Worm (Caenorhabditis elegans) whole organism, early embryonic: ENCODE measurements around the gene uaf-1.
"Not testable (repeated sequence)": the region's sequence is repeated elsewhere in the genome, so short reads cannot be mapped to it uniquely, and the experiment has no call there.

Source experiments
- B0310.2 ChIP-seq: sonication (generic microtip); optimal IDR thresholded peaks from 2 replicates; lab custom pipeline; 2016; ENCODE audit warnings: mild to moderate bottlenecking, missing genetic modification characterization, missing compliant biosample characterization
- F13C5.2 ChIP-seq: sonication (generic microtip); optimal IDR thresholded peaks from 2 replicates; lab custom pipeline; 2017; ENCODE audit warnings: mild to moderate bottlenecking, missing genetic modification characterization, inconsistent platforms, missing compliant biosample characterization
- aly-1 ChIP-seq: sonication (generic microtip); optimal IDR thresholded peaks from 2 replicates; lab custom pipeline; 2016; ENCODE audit warnings: missing genetic modification characterization, missing compliant biosample characterization
- ama-1 ChIP-seq: fragments of 150-350 bp; optimal IDR thresholded peaks from 2 replicates; lab custom pipeline; 2014
- ceh-13 ChIP-seq: fragments of 200-800 bp; sonication (Bioruptor generic); optimal IDR thresholded peaks from 2 replicates; lab custom pipeline; 2018; ENCODE audit warnings: mild to moderate bottlenecking, missing genetic modification characterization, missing compliant biosample characterization
- ceh-36 ChIP-seq: sonication (generic microtip); optimal IDR thresholded peaks from 2 replicates; lab custom pipeline; 2016; ENCODE audit warnings: missing genetic modification characterization, inconsistent platforms, missing compliant biosample characterization
- ets-7 ChIP-seq: sonication (generic microtip); optimal IDR thresholded peaks from 2 replicates; lab custom pipeline; 2016; ENCODE audit warnings: missing genotype, missing genetic modification characterization, missing compliant biosample characterization
- flt-1 ChIP-seq: fragments of 200-800 bp; sonication (Bioruptor generic); IDR thresholded peaks from 2 replicates; pipeline ENCODE4 v1.3.6; 2022; ENCODE audit warnings: missing genetic modification characterization, missing compliant biosample characterization
- hmbx-1 ChIP-seq: sonication (generic microtip); optimal IDR thresholded peaks from 2 replicates; lab custom pipeline; 2016; ENCODE audit warnings: mild to moderate bottlenecking, missing genetic modification characterization, missing compliant biosample characterization
- hmg-4 ChIP-seq: fragments of 200-800 bp; sonication (Bioruptor generic); optimal IDR thresholded peaks from 2 replicates; lab custom pipeline; 2018; ENCODE audit warnings: mild to moderate bottlenecking, missing genetic modification characterization, missing compliant biosample characterization
- hnd-1 ChIP-seq: sonication (generic microtip); optimal IDR thresholded peaks from 2 replicates; lab custom pipeline; 2016; ENCODE audit warnings: missing genetic modification characterization, missing compliant biosample characterization
- pes-1 ChIP-seq: fragments of 200-800 bp; sonication (Bioruptor generic); IDR thresholded peaks from 2 replicates; pipeline ENCODE4 v1.3.6; 2022; ENCODE audit warnings: missing genetic modification reagents, missing genetic modification characterization, missing compliant biosample characterization
- scrt-1 ChIP-seq: fragments of 200-800 bp; sonication (Bioruptor generic); IDR thresholded peaks from 2 replicates; pipeline ENCODE4 v1.3.6; 2022; ENCODE audit warnings: missing genetic modification characterization, missing compliant biosample characterization
- sea-1 ChIP-seq: fragments of 200-800 bp; sonication (Bioruptor generic); conservative IDR thresholded peaks from 2 replicates; pipeline ENCODE4 v1.3.6; 2022; ENCODE audit warnings: missing genetic modification characterization, missing compliant biosample characterization
- tbx-11 ChIP-seq: fragments of 200-800 bp; sonication (Bioruptor generic); IDR thresholded peaks from 2 replicates; pipeline ENCODE4 v1.3.6; 2022; ENCODE audit warnings: missing genetic modification characterization, missing compliant biosample characterization
- tbx-37 ChIP-seq: fragments of 200-800 bp; sonication (Bioruptor generic); conservative IDR thresholded peaks from 2 replicates; pipeline ENCODE4 v1.3.6; 2022; ENCODE audit warnings: missing genetic modification reagents, missing genetic modification characterization, missing compliant biosample characterization
- tra-4 ChIP-seq: sonication (generic microtip); optimal IDR thresholded peaks from 2 replicates; lab custom pipeline; 2017; ENCODE audit warnings: missing genetic modification characterization, missing compliant biosample characterization

Gene uaf-1

DNA sequence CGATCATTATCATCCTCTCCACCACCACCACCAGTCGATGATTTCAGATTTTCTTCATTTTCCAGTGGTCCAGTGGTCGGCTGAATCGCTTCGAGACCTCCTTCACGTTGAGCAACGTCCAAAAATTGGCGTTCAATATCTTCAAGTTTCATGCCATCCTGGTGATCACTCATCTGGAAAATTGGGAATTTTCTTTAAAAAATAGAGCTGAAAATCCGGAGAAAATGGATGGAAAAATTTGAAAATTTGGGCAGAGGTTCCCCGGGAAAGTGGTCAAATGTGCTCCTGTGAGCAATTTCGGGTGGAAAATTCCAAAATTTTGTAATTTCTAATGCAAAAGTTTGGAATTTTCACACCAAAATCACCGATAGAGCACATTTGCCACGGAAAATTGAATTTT lies at the start of gene uaf-1:
uaf-1 (minus strand) TSS at position 173 of the 400 bp plus-strand sequence.
- not testable (repeated sequence) for TF ChIP-seq tbx-11; ets-7 (tag; lab: Kevin White, UChicago); tra-4 (tag; lab: Kevin White, UChicago)

DNA sequence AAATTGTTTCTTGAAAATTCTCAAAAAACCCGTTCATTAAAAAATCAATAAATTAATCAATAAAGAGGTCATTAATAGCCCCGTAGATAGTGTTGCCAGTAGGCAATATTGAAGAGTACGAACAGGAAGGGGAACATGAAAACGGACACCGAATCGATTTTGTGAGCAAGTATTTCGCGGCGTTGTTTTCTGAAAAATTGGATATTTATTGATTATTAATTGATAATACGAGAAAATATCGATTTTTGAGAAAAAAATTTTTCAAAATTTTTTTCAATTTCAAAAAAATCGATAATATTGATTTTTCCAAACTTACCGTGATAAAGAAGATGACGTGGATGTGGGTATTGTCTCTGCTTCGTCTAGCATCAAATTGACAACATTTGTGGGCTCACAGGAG lies 49.1 kb upstream of the uaf-1 start:
- TF ChIP-seq F13C5.2 (tag; lab: Kevin White, UChicago) (no peak), ets-7 (tag; lab: Kevin White, UChicago) (no peak), ceh-36 (tag; lab: Kevin White, UChicago) (no peak), sea-1 (GFP tag; lab: Robert Waterston, UW) (no peak), B0310.2 (tag; lab: Kevin White, UChicago) (no peak), scrt-1 (GFP tag; lab: Robert Waterston, UW) (no peak), ceh-13 (no peak), flt-1 (no peak), hnd-1 (tag; lab: Kevin White, UChicago) (no peak), hmbx-1 (tag; lab: Kevin White, UChicago) (no peak), tra-4 (tag; lab: Kevin White, UChicago) (no peak), aly-1 (tag; lab: Kevin White, UChicago) (no peak)

DNA sequence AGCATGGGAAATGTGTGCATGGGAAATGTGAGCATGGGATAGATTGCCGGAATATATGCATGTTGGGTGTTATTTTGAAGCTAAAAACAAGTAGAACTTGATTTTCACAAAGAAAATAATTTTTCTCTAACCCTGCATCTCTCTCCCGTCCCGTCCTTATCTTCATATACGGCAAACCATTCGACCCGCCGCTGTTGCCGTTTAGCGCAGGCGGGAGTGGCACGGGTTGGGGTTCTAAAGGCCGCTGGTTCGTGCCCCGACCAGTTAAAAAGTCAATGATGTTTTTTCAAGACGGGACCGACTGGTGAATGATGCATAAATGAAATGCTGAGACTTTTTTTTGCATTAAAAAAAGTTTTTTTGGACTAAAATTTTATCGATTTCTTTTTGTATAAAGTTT lies 45.9 kb upstream of the uaf-1 start:
- TF ChIP-seq hmg-4 (GFP tag; lab: Kevin White, UChicago): peak; percentile 84
- peak; percentile 28 for TF ChIP-seq hnd-1 (tag; lab: Kevin White, UChicago)
- TF ChIP-seq tra-4 (tag; lab: Kevin White, UChicago): no peak
- TF ChIP-seq ama-1 (lab: Kevin White, UChicago): no peak
- peak; percentile 79 for TF ChIP-seq tbx-11
- TF ChIP-seq tbx-37 (GFP tag; lab: Robert Waterston, UW): peak; percentile 57
- TF ChIP-seq aly-1 (tag; lab: Kevin White, UChicago): peak; percentile 28
- TF ChIP-seq sea-1 (GFP tag; lab: Robert Waterston, UW): 0 out of 2 replicates have a peak, but pooled peaks have one; percentile 60
- peak; percentile 80 for TF ChIP-seq pes-1
- peak; percentile 18 for TF ChIP-seq hmbx-1 (tag; lab: Kevin White, UChicago)
- TF ChIP-seq ets-7 (tag; lab: Kevin White, UChicago): peak; percentile 44
- peak; percentile 69 for TF ChIP-seq flt-1
- TF ChIP-seq F13C5.2 (tag; lab: Kevin White, UChicago): peak; percentile 64
- peak; percentile 67 for TF ChIP-seq ceh-36 (tag; lab: Kevin White, UChicago)
- TF ChIP-seq scrt-1 (GFP tag; lab: Robert Waterston, UW): peak; percentile 83
- peak; percentile 51 for TF ChIP-seq B0310.2 (tag; lab: Kevin White, UChicago)
- peak; percentile 25 for TF ChIP-seq ceh-13

DNA sequence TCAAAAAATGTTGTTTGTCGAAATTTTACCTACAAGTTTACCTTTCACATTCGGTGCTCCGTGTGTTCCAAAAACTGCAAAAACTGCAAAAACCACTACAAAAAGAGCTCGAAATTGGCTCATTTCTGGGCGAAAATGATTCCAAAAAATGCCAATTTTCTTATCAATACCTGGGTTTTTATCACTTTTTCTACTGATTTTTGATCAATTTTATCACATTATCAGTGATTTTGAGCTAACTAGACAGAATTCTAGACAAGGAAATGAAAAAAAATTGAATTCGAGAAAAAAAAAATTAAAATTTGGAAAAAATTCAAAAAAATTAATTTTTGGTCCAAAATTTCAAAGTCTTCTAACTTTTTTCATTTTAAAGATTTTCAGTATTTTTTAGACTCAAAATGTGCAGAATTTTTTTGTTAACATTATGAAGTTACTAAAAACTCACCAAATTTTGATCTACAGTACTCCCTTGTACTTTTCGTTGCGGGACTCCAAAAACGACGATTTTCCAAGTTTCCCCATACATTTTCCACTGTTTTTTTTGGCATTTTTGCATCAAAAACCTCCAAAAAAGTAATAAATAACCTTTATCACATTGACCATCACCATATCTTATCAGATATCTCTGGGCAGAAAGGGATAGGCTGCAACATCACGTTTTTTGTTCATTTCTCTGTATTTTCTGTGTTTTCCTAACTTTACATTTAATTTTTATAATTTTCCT lies 39.6 kb upstream of the uaf-1 start, which contains the start of the genes F58B6.1 and acsd-1:
F58B6.1 (minus strand) TSS at position 133 of the 724 bp plus-strand sequence.
acsd-1 (plus strand) TSS at position 674 of the 724 bp plus-strand sequence.
- TF ChIP-seq F13C5.2 (tag; lab: Kevin White, UChicago) (no peak), pes-1 (no peak), ceh-13 (no peak), aly-1 (tag; lab: Kevin White, UChicago) (no peak), hmg-4 (GFP tag; lab: Kevin White, UChicago) (no peak), hnd-1 (tag; lab: Kevin White, UChicago) (no peak), ets-7 (tag; lab: Kevin White, UChicago) (no peak), tbx-11 (no peak), tbx-37 (GFP tag; lab: Robert Waterston, UW) (no peak), tra-4 (tag; lab: Kevin White, UChicago) (no peak), hmbx-1 (tag; lab: Kevin White, UChicago) (no peak), scrt-1 (GFP tag; lab: Robert Waterston, UW) (no peak), B0310.2 (tag; lab: Kevin White, UChicago) (no peak), ceh-36 (tag; lab: Kevin White, UChicago) (no peak)

DNA sequence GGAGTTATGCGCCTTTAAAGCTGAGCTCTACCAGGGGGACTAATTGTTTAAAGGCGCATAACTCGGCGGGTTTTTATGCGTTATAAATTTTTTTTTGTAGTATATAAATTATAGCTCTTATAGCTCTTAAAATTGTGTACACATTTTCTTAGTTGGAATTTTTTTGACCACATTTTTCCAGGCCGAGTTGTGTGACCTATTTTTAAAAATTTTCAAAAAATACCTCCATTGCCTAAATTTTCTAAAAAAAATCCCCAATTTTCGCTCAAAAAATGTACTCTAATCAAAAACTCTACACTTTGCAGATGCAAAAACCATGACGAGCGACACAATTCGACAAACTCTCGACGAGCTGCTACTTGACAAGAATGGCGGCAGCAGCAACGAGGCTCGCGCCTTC lies 26.6 kb upstream of the uaf-1 start, which contains the start of gene exc-6:
exc-6 (plus strand) TSS at position 301 of the 400 bp plus-strand sequence.
- TF ChIP-seq ama-1 (lab: Kevin White, UChicago) (no peak), pes-1 (no peak), ets-7 (tag; lab: Kevin White, UChicago) (no peak), hmbx-1 (tag; lab: Kevin White, UChicago) (no peak), ceh-13 (no peak), B0310.2 (tag; lab: Kevin White, UChicago) (no peak), tbx-11 (no peak), F13C5.2 (tag; lab: Kevin White, UChicago) (no peak), aly-1 (tag; lab: Kevin White, UChicago) (no peak), tra-4 (tag; lab: Kevin White, UChicago) (no peak), tbx-37 (GFP tag; lab: Robert Waterston, UW) (no peak)

DNA sequence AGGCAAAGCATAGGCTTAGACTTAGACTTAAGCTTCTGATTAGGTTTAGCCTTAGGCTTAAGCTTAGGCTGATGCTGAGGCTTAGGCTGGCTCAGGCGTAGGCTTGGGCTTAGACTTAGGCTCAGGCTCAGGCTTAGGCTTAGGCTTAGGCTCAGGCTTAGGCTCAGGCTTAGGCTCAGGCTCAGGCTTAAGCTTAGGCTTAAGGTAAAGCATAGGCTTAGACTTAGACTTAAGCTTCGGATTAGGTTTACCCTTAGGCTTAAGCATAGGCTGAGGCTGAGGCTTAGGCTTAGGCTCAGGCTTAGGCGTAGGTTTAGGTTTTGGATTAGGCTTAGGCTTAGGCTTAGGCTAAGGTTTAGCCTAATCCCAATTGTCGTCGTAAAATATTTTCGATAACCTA lies 23.2 kb upstream of the uaf-1 start:
- TF ChIP-seq ceh-36 (tag; lab: Kevin White, UChicago): peak; percentile 89
- no peak for TF ChIP-seq B0310.2 (tag; lab: Kevin White, UChicago)
- TF ChIP-seq ama-1 (lab: Kevin White, UChicago): no peak

DNA sequence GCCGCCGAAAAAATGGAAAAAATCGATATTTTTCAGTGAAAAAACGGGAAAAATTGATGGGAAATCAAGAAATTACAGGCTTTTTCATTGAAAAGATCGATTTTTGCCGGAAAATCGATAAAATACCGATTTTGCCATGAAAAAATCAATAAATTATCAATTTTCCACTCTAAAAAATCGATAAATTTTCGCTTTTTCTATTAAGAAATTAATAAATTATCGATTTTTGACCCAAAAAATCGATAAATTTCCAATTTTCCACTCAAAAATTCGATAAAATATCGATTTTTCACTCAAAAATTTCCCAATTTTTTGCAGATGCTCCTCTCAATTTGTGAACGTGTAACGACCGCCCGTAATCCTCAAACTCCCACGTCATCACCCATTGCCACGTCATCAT lies 18.0 kb upstream of the uaf-1 start:
- TF ChIP-seq F13C5.2 (tag; lab: Kevin White, UChicago) (no peak), tbx-37 (GFP tag; lab: Robert Waterston, UW) (no peak), ceh-13 (no peak), aly-1 (tag; lab: Kevin White, UChicago) (no peak), hmbx-1 (tag; lab: Kevin White, UChicago) (no peak), tbx-11 (no peak)
